Worm (Caenorhabditis elegans) whole organism, L4 larva: ENCODE measurements around the gene enol-1.

ENCODE experiments used
- egl-27 ChIP-seq: sonication (generic microtip); optimal IDR thresholded peaks from 3 replicates; lab custom pipeline; 2017; ENCODE audit warnings: missing biosample characterization, missing genetic modification reagents, missing genetic modification characterization
- hlh-30 ChIP-seq: sonication (generic microtip); optimal IDR thresholded peaks from 2 replicates; lab custom pipeline; 2017; ENCODE audit warnings: antibody characterized with exemption, mild to moderate bottlenecking, missing genetic modification characterization, missing compliant biosample characterization; ENCODE audit not compliant: insufficient read depth
- vab-7 ChIP-seq: fragments of 200-800 bp; sonication (Bioruptor generic); IDR thresholded peaks from 2 replicates; pipeline ENCODE4 v1.3.6; 2022; ENCODE audit warnings: missing genetic modification reagents, missing genetic modification characterization, missing compliant biosample characterization
- zip-2 ChIP-seq: fragments of 150-350 bp; optimal IDR thresholded peaks from 2 replicates; lab custom pipeline; 2014; ENCODE audit warnings: missing biosample characterization, missing genetic modification characterization

ce11 chrII:8891606-8892005, 39.2 kb upstream of the enol-1 start:
- TF ChIP-seq vab-7 (GFP tag; lab: Robert Waterston, UW) (no peak), egl-27 (tag; lab: Kevin White, UChicago) (no peak), hlh-30 (no peak), zip-2 (no peak)
